Worm (Caenorhabditis elegans): ENCODE results near the gene ZC262.2.

ZC262.2 gene

DNA sequence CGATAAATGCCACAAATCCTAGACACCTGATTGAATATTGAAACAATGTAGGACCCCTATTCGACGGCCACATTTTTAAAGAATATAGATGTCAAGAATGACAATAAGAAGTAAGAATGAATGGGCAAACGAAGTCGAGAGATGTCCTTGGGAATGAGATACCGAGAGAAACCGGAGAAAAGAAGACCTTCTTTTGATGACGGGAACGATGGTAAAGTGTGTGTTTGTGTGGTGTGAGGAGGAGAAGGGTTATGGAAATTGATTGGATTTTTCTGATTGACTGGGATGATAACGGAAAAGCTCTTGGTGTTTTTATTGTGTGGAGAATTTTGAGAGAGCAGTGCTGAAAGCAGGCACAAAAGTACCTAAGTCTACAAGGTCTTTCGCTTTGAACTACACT is 36.8 kb downstream of the ZC262.2 start, which contains the start of gene R05D3.9:
Gene R05D3.9 (minus strand): TSS at position 101 of the 400 bp plus-strand sequence.
- TF ChIP-seq M03D4.4 (tag; optimal IDR thresholded peaks at IDR 0.05) (no peak), unc-39 (tag; optimal IDR thresholded peaks at IDR 0.05) (no peak), mep-1 (tag; optimal IDR thresholded peaks at IDR 0.05) (no peak), hlh-1 (tag; optimal IDR thresholded peaks at IDR 0.05) (no peak), nhr-237 (tag; optimal IDR thresholded peaks at IDR 0.05) (no peak), flh-1 (GFP tag; optimal IDR thresholded peaks at IDR 0.05) (no peak), ces-1 (GFP tag; optimal IDR thresholded peaks at IDR 0.05) (no peak), mls-2 (tag; optimal IDR thresholded peaks at IDR 0.05) (no peak), nhr-28 (tag; optimal IDR thresholded peaks at IDR 0.05) (no peak), zip-8 (tag; optimal IDR thresholded peaks at IDR 0.05) (no peak)

DNA sequence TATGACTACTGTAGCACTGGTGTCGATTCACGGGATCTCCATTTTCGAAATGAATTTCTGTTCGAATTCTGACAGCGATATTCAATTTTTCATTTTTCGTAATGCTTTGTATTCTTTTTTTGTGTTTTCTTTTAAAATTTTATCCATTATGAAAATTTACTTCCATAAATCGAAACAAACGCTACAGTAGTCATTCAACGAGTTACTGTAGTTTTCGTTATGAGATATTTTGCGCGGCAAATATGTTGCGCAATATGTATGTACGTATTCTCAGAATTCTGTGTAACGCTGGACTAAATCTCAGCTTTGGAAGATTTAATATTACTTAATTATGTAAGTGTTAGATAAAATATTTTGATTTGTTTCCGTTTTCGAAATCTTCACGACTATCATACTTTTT is 37.3 kb downstream of the ZC262.2 start:
- peak; percentile 92 for TF ChIP-seq zip-8 (tag; optimal IDR thresholded peaks at IDR 0.05)
- no peak for TF ChIP-seq ceh-43 (GFP tag; optimal IDR thresholded peaks at IDR 0.05)

DNA sequence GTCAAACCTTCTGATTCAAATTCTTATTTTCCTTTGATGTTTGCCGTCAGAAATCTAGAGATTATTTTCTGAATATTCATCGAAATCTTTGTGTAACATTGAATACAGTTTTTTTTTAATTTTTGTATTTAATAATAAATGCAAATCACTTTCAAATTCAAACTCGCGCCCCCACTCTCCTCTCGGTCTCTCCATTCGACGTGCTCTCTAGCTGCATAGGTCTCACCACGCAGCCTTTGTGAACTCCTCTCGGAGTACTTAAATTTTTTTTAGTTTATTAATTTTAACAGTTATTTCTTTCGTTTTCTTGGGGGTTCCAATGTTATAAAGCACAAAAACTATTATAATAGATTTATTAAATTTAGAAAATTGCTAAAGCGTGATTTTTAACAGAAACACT is 38.3 kb downstream of the ZC262.2 start:
- TF ChIP-seq bed-3 (GFP tag; optimal IDR thresholded peaks at IDR 0.05) (no peak), ceh-43 (GFP tag; optimal IDR thresholded peaks at IDR 0.05) (no peak), tbx-8 (GFP tag; optimal IDR thresholded peaks at IDR 0.05) (no peak), mls-2 (tag; optimal IDR thresholded peaks at IDR 0.05) (no peak), lin-13 (tag; optimal IDR thresholded peaks at IDR 0.05) (no peak), hlh-1 (tag; optimal IDR thresholded peaks at IDR 0.05) (no peak), ces-1 (GFP tag; optimal IDR thresholded peaks at IDR 0.05) (no peak), unc-39 (tag; optimal IDR thresholded peaks at IDR 0.05) (no peak), ceh-39 (tag; optimal IDR thresholded peaks at IDR 0.05) (no peak), M03D4.4 (tag; optimal IDR thresholded peaks at IDR 0.05) (no peak), sptf-1 (tag; optimal IDR thresholded peaks at IDR 0.05) (no peak)

DNA sequence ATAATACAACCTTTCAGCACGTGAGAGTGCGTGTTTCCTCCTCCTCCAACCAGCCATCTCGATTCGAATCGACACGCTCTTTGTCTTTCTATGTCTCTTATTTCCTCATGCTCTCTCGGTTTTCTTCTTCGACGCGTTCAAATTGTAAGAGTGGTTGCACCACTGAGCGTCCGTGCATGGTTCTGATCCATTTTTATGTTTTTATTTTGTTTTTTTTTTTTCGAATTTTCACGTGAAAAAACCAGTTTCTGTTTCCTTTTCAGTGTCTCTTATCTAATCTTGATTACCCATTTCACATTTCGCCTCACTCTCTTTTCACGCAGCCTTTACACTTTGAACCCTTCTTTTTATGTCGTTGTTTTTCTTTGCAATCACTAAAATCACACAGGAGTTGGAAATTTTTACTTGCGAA is 39.0 kb downstream of the ZC262.2 start:
- TF ChIP-seq bed-3 (GFP tag; optimal IDR thresholded peaks at IDR 0.05) (no peak), cnd-1 (tag; optimal IDR thresholded peaks at IDR 0.05) (no peak)

DNA sequence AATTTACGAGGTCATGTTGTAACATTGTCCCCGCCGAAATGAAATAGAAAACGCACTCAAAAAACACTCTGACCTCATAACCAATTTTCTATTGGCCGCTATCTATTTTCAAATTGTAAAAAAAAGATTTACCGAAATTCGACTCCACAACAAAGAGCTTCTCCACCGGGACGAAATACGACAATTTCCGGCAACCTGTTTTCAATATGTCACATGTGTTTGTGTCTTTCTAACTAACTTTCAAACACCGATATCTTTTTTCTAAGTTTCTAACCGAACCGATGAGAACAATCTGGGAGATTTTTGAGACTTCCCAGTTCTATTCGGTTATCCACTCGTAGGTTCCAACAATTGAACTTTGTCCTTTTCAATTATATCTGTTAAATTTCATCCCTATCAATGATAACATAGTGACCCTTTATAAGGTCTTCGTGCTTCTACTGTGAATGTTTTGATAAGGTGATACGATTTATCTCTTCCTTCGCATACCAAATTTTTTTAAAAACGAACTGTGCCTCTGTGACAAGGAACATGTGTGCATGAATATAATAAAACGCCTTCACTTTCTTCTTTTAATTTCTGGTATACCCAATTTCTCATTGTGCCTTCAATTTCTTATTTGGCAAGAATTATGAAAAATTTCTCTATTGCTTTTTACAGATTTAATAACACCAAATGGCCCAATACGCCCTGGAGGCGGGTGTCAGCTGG is 39.9 kb downstream of the ZC262.2 start, which contains the start of gene lmbr-1:
Gene lmbr-1 (plus strand): TSS at position 661 of the 711 bp plus-strand sequence.
- TF ChIP-seq M03D4.4 (tag; optimal IDR thresholded peaks at IDR 0.05) = no peak
- TF ChIP-seq pha-4 (tag; optimal IDR thresholded peaks at IDR 0.05) = no peak
- TF ChIP-seq unc-120 (tag; optimal IDR thresholded peaks at IDR 0.05; ENCODE audit: poor library complexity, severe bottlenecking) = no peak
- no peak for TF ChIP-seq lsy-2 (tag; optimal IDR thresholded peaks at IDR 0.05)
- no peak for TF ChIP-seq tbx-8 (GFP tag; optimal IDR thresholded peaks at IDR 0.05)
- no peak for TF ChIP-seq snpc-4 (tag; optimal IDR thresholded peaks at IDR 0.05)
- TF ChIP-seq bed-3 (GFP tag; optimal IDR thresholded peaks at IDR 0.05) = no peak
- TF ChIP-seq unc-39 (tag; optimal IDR thresholded peaks at IDR 0.05) = no peak
- TF ChIP-seq ces-1 (GFP tag; optimal IDR thresholded peaks at IDR 0.05) = no peak
- no peak for TF ChIP-seq ztf-11 (tag; optimal IDR thresholded peaks at IDR 0.05)
- TF ChIP-seq ceh-83 (GFP tag; optimal IDR thresholded peaks at IDR 0.05) = no peak
- no peak for TF ChIP-seq elt-1 (tag; optimal IDR thresholded peaks at IDR 0.05; ENCODE audit: borderline replicate concordance, insufficient read depth)
- no peak for TF ChIP-seq elt-3 (tag; optimal IDR thresholded peaks at IDR 0.05)
- no peak for TF ChIP-seq flh-1 (GFP tag; optimal IDR thresholded peaks at IDR 0.05)
- no peak for TF ChIP-seq zip-8 (tag; optimal IDR thresholded peaks at IDR 0.05)

DNA sequence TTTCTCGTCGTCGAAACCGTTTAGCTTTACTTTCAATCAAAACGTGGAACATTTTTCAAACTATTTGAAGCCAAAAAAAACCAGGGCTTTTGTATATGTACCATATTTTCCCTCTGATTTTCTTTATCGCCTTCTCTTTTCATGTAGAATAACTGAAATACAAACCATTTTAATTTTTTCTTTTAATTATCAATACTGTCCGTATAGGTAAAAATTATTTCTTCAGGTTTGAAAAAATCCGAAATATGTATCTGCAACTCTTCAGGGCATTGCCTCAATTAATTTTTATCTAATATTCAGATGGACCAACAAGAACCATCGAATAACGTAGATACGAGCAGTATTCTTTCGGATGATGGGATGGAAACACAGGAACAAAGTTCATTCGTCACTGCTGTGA is 43.1 kb downstream of the ZC262.2 start, which contains the start of gene met-2:
Gene met-2 (plus strand): TSS at position 301 of the 400 bp plus-strand sequence.
- TF ChIP-seq unc-39 (tag; optimal IDR thresholded peaks at IDR 0.05) = no peak
- no peak for TF ChIP-seq sptf-1 (tag; optimal IDR thresholded peaks at IDR 0.05)
- no peak for TF ChIP-seq blmp-1 (tag; optimal IDR thresholded peaks at IDR 0.05)
- no peak for TF ChIP-seq ceh-83 (GFP tag; optimal IDR thresholded peaks at IDR 0.05)
- TF ChIP-seq hlh-1 (tag; optimal IDR thresholded peaks at IDR 0.05) = no peak
- no peak for TF ChIP-seq zip-8 (tag; optimal IDR thresholded peaks at IDR 0.05)
- no peak for TF ChIP-seq snpc-4 (tag; optimal IDR thresholded peaks at IDR 0.05)
- no peak for TF ChIP-seq ceh-39 (tag; optimal IDR thresholded peaks at IDR 0.05)
- TF ChIP-seq pha-4 (tag; optimal IDR thresholded peaks at IDR 0.05) = no peak
